Worm (Caenorhabditis elegans): ENCODE results near the gene vit-2.

DNA sequence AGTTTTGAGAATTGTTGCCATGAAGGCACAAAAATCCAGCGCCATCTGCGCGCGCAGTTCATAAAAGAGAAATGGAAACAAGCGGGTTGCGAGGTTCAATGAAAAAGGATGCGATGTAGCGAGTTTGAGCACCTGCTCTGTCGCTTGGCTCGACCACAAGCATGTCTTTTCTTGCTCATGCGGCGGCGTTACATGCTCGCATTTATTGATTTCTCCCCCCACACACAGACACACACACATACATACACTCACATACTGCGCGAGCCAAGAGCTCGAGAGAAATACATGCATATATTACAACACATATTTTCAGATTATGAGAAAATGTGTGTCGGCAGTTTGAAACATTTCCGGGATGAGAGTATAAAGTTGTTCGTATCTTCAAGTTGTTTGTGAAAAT lies 20.9 kb downstream of the vit-2 start:
- TF ChIP-seq W03F9.2 (tag; optimal IDR thresholded peaks at IDR 0.05) (no peak), him-1 (tag; optimal IDR thresholded peaks at IDR 0.05) (peak; percentile 8)
